Worm (Caenorhabditis elegans) whole organism, early embryonic: ENCODE measurements around the gene srab-1.

Experiments
- B0310.2 ChIP-seq: sonication (generic microtip); optimal IDR thresholded peaks from 2 replicates; lab custom pipeline; 2016; ENCODE audit warnings: mild to moderate bottlenecking, missing genetic modification characterization, missing compliant biosample characterization
- F13C5.2 ChIP-seq: sonication (generic microtip); optimal IDR thresholded peaks from 2 replicates; lab custom pipeline; 2017; ENCODE audit warnings: mild to moderate bottlenecking, missing genetic modification characterization, inconsistent platforms, missing compliant biosample characterization
- ama-1 ChIP-seq: fragments of 150-350 bp; optimal IDR thresholded peaks from 2 replicates; lab custom pipeline; 2014
- hmbx-1 ChIP-seq: sonication (generic microtip); optimal IDR thresholded peaks from 2 replicates; lab custom pipeline; 2016; ENCODE audit warnings: mild to moderate bottlenecking, missing genetic modification characterization, missing compliant biosample characterization
- pes-1 ChIP-seq: fragments of 200-800 bp; sonication (Bioruptor generic); IDR thresholded peaks from 2 replicates; pipeline ENCODE4 v1.3.6; 2022; ENCODE audit warnings: missing genetic modification reagents, missing genetic modification characterization, missing compliant biosample characterization
- sea-1 ChIP-seq: fragments of 200-800 bp; sonication (Bioruptor generic); conservative IDR thresholded peaks from 2 replicates; pipeline ENCODE4 v1.3.6; 2022; ENCODE audit warnings: missing genetic modification characterization, missing compliant biosample characterization
- tbx-11 ChIP-seq: fragments of 200-800 bp; sonication (Bioruptor generic); IDR thresholded peaks from 2 replicates; pipeline ENCODE4 v1.3.6; 2022; ENCODE audit warnings: missing genetic modification characterization, missing compliant biosample characterization
- tbx-37 ChIP-seq: fragments of 200-800 bp; sonication (Bioruptor generic); conservative IDR thresholded peaks from 2 replicates; pipeline ENCODE4 v1.3.6; 2022; ENCODE audit warnings: missing genetic modification reagents, missing genetic modification characterization, missing compliant biosample characterization

DNA sequence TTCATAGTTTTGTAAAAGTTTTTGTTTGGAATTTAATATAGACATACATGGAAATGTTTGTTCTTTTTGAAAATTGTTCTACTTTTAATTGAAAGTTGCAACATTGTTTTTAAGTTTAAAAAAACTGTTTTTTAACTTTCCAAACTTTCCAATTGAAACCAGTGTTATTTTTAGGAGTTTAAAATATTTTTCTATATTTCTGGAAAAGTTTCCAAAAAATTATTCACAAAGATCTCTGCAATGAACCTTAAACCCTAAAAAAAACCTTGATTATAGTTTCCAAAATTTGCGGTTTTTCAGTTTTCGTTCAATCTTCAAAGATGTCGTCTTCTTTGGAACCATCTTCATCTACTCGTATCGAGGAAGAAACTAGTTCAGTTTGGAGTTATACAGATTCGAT lies 30.5 kb upstream of the srab-1 start, which contains the start of gene F14F9.4:
- no peak for TF ChIP-seq tbx-37 (GFP tag; lab: Robert Waterston, UW)
- TF ChIP-seq tbx-11: no peak
- no peak for TF ChIP-seq sea-1 (GFP tag; lab: Robert Waterston, UW)
- no peak for TF ChIP-seq ama-1 (lab: Kevin White, UChicago)
- no peak for TF ChIP-seq B0310.2
- no peak for TF ChIP-seq F13C5.2 (tag; lab: Kevin White, UChicago)
- TF ChIP-seq pes-1 (GFP tag; lab: Robert Waterston, UW): no peak
- no peak for TF ChIP-seq hmbx-1 (tag; lab: Kevin White, UChicago)
